Worm (Caenorhabditis elegans): ENCODE measurements around the gene mlt-4.

DNA sequence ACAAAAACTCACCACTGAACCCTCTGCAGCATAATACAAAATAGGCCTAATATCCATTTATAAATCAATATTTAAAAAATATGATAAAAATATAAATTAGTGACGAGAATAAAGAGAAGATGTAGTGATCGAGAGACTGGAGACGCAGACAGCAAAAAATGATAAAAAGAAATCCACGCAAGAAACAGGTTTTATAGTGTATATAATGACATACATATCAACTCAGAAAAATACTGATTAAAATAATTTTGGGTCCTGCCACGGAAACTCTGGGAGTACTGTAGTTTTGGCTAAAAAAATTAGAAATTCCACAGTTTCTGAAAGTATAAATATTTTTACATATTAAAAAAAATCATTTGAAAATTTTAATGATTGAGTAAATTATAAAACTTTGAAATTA is at the start of gene mlt-4:
- no peak for TF ChIP-seq tab-1 (GFP tag; IDR thresholded peaks at IDR 0.05)
- no peak for TF ChIP-seq ref-1 (GFP tag; conservative IDR thresholded peaks at IDR 0.05)
- TF ChIP-seq klf-2 (GFP tag; conservative IDR thresholded peaks at IDR 0.05): no peak
- no peak for TF ChIP-seq flt-1 (GFP tag; IDR thresholded peaks at IDR 0.05)
- TF ChIP-seq T22C8.4 (GFP tag; IDR thresholded peaks at IDR 0.05): no peak
- no peak for TF ChIP-seq cog-1 (tag; optimal IDR thresholded peaks at IDR 0.05)
- no peak for TF ChIP-seq med-1 (GFP tag; optimal IDR thresholded peaks at IDR 0.05; ENCODE audit: insufficient read depth)

Data from whole organism, midembryonic.